Fruit fly (Drosophila melanogaster) whole organism: ENCODE data around the gene CG10137.

ENCODE experiments used
- Dll ChIP-seq: fragments of >200 bp; optimal IDR thresholded peaks from 2 replicates; lab custom pipeline; 2017
- EcR ChIP-seq, 2 experiments: fragments of >200 bp; optimal IDR thresholded peaks; 2 replicates each; lab custom pipeline; 2017; ENCODE audit warnings: missing biosample characterization in 2 of 2, missing genetic modification characterization in 2 of 2, missing genetic modification reagents in 2 of 2
- pan ChIP-seq: fragments of >200 bp; optimal IDR thresholded peaks from 2 replicates; lab custom pipeline; 2017
- psq ChIP-seq: fragments of >200 bp; optimal IDR thresholded peaks from 2 replicates; lab custom pipeline; 2017
- usp ChIP-seq: fragments of >200 bp; optimal IDR thresholded peaks from 2 replicates; lab custom pipeline; 2017; ENCODE audit warnings: missing biosample characterization, missing genetic modification characterization, mixed read lengths

dm6 chr2L:19489997-19490461 lies 36.5 kb upstream of the CG10137 start, which contains the start of the genes CG10194 and CG18094:
- TF ChIP-seq usp (GFP tag; lab: Kevin White, UChicago) (no peak), Dll (no peak), psq (lab: Kevin White, UChicago) (no peak), EcR (GFP tag; optimal IDR thresholded peaks at IDR 0.05; lab: Kevin White, UChicago) (no peak), pan (lab: Kevin White, UChicago) (peak; percentile 94)
